Worm (Caenorhabditis elegans) whole organism, early embryonic: ENCODE measurements around the gene pyc-1.

Experiments
- ama-1 ChIP-seq: fragments of 150-350 bp; optimal IDR thresholded peaks from 2 replicates; lab custom pipeline; 2014
- ceh-13 ChIP-seq: fragments of 200-800 bp; sonication (Bioruptor generic); optimal IDR thresholded peaks from 2 replicates; lab custom pipeline; 2018; ENCODE audit warnings: mild to moderate bottlenecking, missing genetic modification characterization, missing compliant biosample characterization
- hmbx-1 ChIP-seq: sonication (generic microtip); optimal IDR thresholded peaks from 2 replicates; lab custom pipeline; 2016; ENCODE audit warnings: mild to moderate bottlenecking, missing genetic modification characterization, missing compliant biosample characterization
- hnd-1 ChIP-seq: sonication (generic microtip); optimal IDR thresholded peaks from 2 replicates; lab custom pipeline; 2016; ENCODE audit warnings: missing genetic modification characterization, missing compliant biosample characterization
- scrt-1 ChIP-seq: fragments of 200-800 bp; sonication (Bioruptor generic); IDR thresholded peaks from 2 replicates; pipeline ENCODE4 v1.3.6; 2022; ENCODE audit warnings: missing genetic modification characterization, missing compliant biosample characterization
- tbx-11 ChIP-seq: fragments of 200-800 bp; sonication (Bioruptor generic); IDR thresholded peaks from 2 replicates; pipeline ENCODE4 v1.3.6; 2022; ENCODE audit warnings: missing genetic modification characterization, missing compliant biosample characterization

DNA sequence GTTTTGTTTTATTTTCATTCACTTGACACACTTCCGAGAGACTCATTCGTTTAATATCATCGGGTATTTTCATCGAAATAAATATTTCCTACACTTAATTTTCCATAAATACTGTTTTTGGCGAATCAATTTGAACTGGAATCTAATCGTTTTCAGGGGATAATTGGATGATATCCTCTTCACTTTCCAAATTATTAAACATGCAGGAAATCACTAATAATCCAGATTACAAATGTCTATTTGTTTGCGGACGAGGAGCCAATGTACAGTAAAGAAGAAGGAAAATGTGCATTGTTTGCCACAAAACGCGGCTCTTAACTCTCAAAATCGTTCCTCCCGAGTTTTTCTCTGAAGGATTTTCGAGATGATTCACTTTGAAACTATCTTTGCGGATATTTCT, 45.8 kb downstream of the pyc-1 start, which contains the start of gene F55A11.6:
- TF ChIP-seq ceh-13 (GFP tag; lab: Kevin White, UChicago), result no peak
- no peak for TF ChIP-seq ama-1 (lab: Kevin White, UChicago)
- TF ChIP-seq tbx-11 (GFP tag; lab: Robert Waterston, UW), result no peak
- TF ChIP-seq scrt-1 (GFP tag; lab: Robert Waterston, UW), result no peak
- TF ChIP-seq hmbx-1, result no peak
- no peak for TF ChIP-seq hnd-1 (tag; lab: Kevin White, UChicago)
